Worm (Caenorhabditis elegans) whole organism, L4 larva: ENCODE results near the gene C18E9.7.

Experiments used
- F44E2.7 ChIP-seq: fragments of 200-800 bp; sonication (Bioruptor generic); IDR thresholded peaks from 2 replicates; pipeline ENCODE4 v2.1.2; 2022; ENCODE audit warnings: missing genetic modification characterization, missing compliant biosample characterization
- T20F7.1 ChIP-seq: fragments of 200-800 bp; sonication (Bioruptor generic); optimal IDR thresholded peaks from 2 replicates; lab custom pipeline; 2018; ENCODE audit warnings: mild to moderate bottlenecking, missing genetic modification characterization, missing compliant biosample characterization
- ama-1 ChIP-seq: fragments of 150-350 bp; optimal IDR thresholded peaks from 2 replicates; lab custom pipeline; 2014; ENCODE audit warnings: inconsistent platforms, mixed read lengths
- lin-29 ChIP-seq: fragments of 200-800 bp; sonication (Bioruptor generic); IDR thresholded peaks from 2 replicates; pipeline ENCODE4 v1.3.6; 2022; ENCODE audit warnings: missing genetic modification reagents, missing genetic modification characterization, missing compliant biosample characterization
- lin-38 ChIP-seq: fragments of 200-800 bp; sonication (Bioruptor generic); IDR thresholded peaks from 2 replicates; pipeline ENCODE4 v1.3.6; 2022; ENCODE audit warnings: missing genetic modification reagents, missing genetic modification characterization, missing compliant biosample characterization
- nhr-76 ChIP-seq: fragments of 150-350 bp; optimal IDR thresholded peaks from 2 replicates; lab custom pipeline; 2014; ENCODE audit warnings: missing biosample characterization, missing genetic modification characterization
- nhr-77 ChIP-seq: fragments of 150-350 bp; optimal IDR thresholded peaks from 2 replicates; lab custom pipeline; 2014; ENCODE audit warnings: missing biosample characterization, missing genetic modification characterization
- pqm-1 ChIP-seq: sonication (generic microtip); optimal IDR thresholded peaks from 2 replicates; lab custom pipeline; 2017; ENCODE audit warnings: missing biosample characterization, missing genetic modification characterization
- unc-130 ChIP-seq: sonication (generic microtip); optimal IDR thresholded peaks from 2 replicates; lab custom pipeline; 2016; ENCODE audit warnings: missing genetic modification reagents, missing genetic modification characterization, missing compliant biosample characterization
- unc-62 ChIP-seq, 3 experiments: fragments of 150-350 bp in 1 of 3; sonication (generic microtip); optimal IDR thresholded peaks in 2 of 3; peaks in 1 of 3; 1 replicate in 1 of 3; 2 replicates in 2 of 3; lab custom pipeline; 2014 to 2017; ENCODE audit warnings: missing biosample characterization in 3 of 3, missing genetic modification characterization in 3 of 3, missing genetic modification reagents in 3 of 3, missing genotype in 1 of 3
- zag-1 ChIP-seq: fragments of 150-350 bp; optimal IDR thresholded peaks from 2 replicates; lab custom pipeline; 2014; ENCODE audit warnings: missing biosample characterization, missing genetic modification characterization

ce11 chrII:8961450-8961849 is 21.1 kb downstream of the C18E9.7 start:
- TF ChIP-seq F44E2.7 (no peak), T20F7.1 (no peak), unc-62 (GFP tag; optimal IDR thresholded peaks at IDR 0.05 in 1 of 2; lab: Kevin White, UChicago) (peak in 1 of 2 experiments; percentile 78), unc-62 (tag; optimal IDR thresholded peaks at IDR 0.05; lab: Kevin White, UChicago) (no peak), nhr-77 (tag; lab: Kevin White, UChicago) (no peak), ama-1 (lab: Kevin White, UChicago) (no peak), nhr-76 (tag; lab: Kevin White, UChicago) (no peak), lin-29 (GFP tag; lab: Robert Waterston, UW) (no peak), pqm-1 (tag; lab: Kevin White, UChicago) (no peak), lin-38 (no peak), zag-1 (no peak), unc-130 (GFP tag; lab: Kevin White, UChicago) (no peak)
